Fruit fly (Drosophila melanogaster) whole organism, embryonic: ENCODE data around the gene KdelR.

Source experiments
- Atf-2 ChIP-seq: fragments of 200-800 bp; sonication (Bioruptor generic); optimal IDR thresholded peaks from 2 replicates; lab custom pipeline; 2016; ENCODE audit warnings: missing biosample characterization, missing genetic modification characterization
- CG12236 ChIP-seq: fragments of 200-800 bp; sonication (Bioruptor generic); optimal IDR thresholded peaks from 2 replicates; lab custom pipeline; 2016; ENCODE audit warnings: missing biosample characterization, missing genetic modification characterization
- CG15479 ChIP-seq: fragments of 200-800 bp; sonication (Bioruptor generic); optimal IDR thresholded peaks from 3 replicates; lab custom pipeline; 2019; ENCODE audit warnings: missing biosample characterization, mild to moderate bottlenecking, missing genetic modification characterization, moderate library complexity
- CG16779 ChIP-seq: fragments of 200-800 bp; sonication (Bioruptor generic); IDR thresholded peaks from 2 replicates; pipeline ENCODE4 v1.3.6; 2022; ENCODE audit warnings: missing biosample characterization, missing genetic modification characterization
- CG16815 ChIP-seq: fragments of 200-800 bp; sonication (Bioruptor generic); optimal IDR thresholded peaks from 3 replicates; lab custom pipeline; 2017; ENCODE audit warnings: missing biosample characterization, mild to moderate bottlenecking, missing genetic modification characterization
- CG16863 ChIP-seq: fragments of 200-800 bp; sonication (Bioruptor generic); optimal IDR thresholded peaks from 3 replicates; lab custom pipeline; 2016; ENCODE audit warnings: missing biosample characterization, missing genetic modification characterization
- CG17829 ChIP-seq: fragments of 200-800 bp; optimal IDR thresholded peaks from 2 replicates; lab custom pipeline; 2019; ENCODE audit warnings: missing biosample characterization, mild to moderate bottlenecking, missing genetic modification characterization, moderate library complexity
- CG17912 ChIP-seq: fragments of 200-800 bp; sonication (Bioruptor generic); optimal IDR thresholded peaks from 2 replicates; lab custom pipeline; 2018; ENCODE audit warnings: missing biosample characterization, mild to moderate bottlenecking, missing genetic modification characterization
- CG1832 ChIP-seq: fragments of 200-800 bp; sonication (Bioruptor generic); optimal IDR thresholded peaks from 2 replicates; lab custom pipeline; 2017; ENCODE audit warnings: missing biosample characterization, mild to moderate bottlenecking, missing genetic modification characterization, inconsistent platforms
- CG2199 ChIP-seq: fragments of 200-800 bp; sonication (Bioruptor generic); IDR thresholded peaks from 3 replicates; pipeline ENCODE4 v1.3.6; 2022; ENCODE audit warnings: missing biosample characterization, missing genetic modification characterization
- CG34376 ChIP-seq: fragments of 200-800 bp; sonication (Bioruptor generic); optimal IDR thresholded peaks from 2 replicates; lab custom pipeline; 2018; ENCODE audit warnings: missing biosample characterization, mild to moderate bottlenecking, missing genetic modification characterization
- CG8281 ChIP-seq: fragments of 200-800 bp; sonication (Bioruptor generic); optimal IDR thresholded peaks from 2 replicates; lab custom pipeline; 2018; ENCODE audit warnings: missing biosample characterization, mild to moderate bottlenecking, missing genetic modification characterization, moderate library complexity
- Chrac-16 ChIP-seq: fragments of 200-800 bp; sonication (Bioruptor generic); optimal IDR thresholded peaks from 3 replicates; lab custom pipeline; 2016; ENCODE audit warnings: missing biosample characterization, missing genetic modification characterization
- GATAe ChIP-seq: fragments of 200-800 bp; sonication (Bioruptor generic); conservative IDR thresholded peaks from 2 replicates; pipeline ENCODE4 v1.3.6; 2022; ENCODE audit warnings: missing biosample characterization, missing genetic modification characterization
- HLH54F ChIP-seq: fragments of 200-800 bp; sonication (Bioruptor generic); optimal IDR thresholded peaks from 3 replicates; lab custom pipeline; 2016; ENCODE audit warnings: missing biosample characterization, missing genetic modification characterization
- Hr39 ChIP-seq: fragments of >200 bp; optimal IDR thresholded peaks from 2 replicates; lab custom pipeline; 2017
- Jarid2 ChIP-seq: fragments of 200-800 bp; sonication (Bioruptor generic); optimal IDR thresholded peaks from 3 replicates; lab custom pipeline; 2017; ENCODE audit warnings: mild to moderate bottlenecking, missing biosample characterization, missing genetic modification reagents, missing genetic modification characterization
- NFAT ChIP-seq: fragments of 200-800 bp; sonication (Bioruptor generic); IDR thresholded peaks from 2 replicates; pipeline ENCODE4 v1.3.6; 2022; ENCODE audit warnings: missing biosample characterization, missing genetic modification characterization
- Stat92E ChIP-seq, 3 experiments: fragments of >200 bp in 2 of 3; fragments of 200-800 bp in 1 of 3; sonication (Bioruptor generic) in 1 of 3; optimal IDR thresholded peaks; 2 replicates each; lab custom pipeline; 2017 to 2019; ENCODE audit warnings: missing biosample characterization in 3 of 3, missing genetic modification characterization in 3 of 3, mild to moderate bottlenecking in 1 of 3, moderate library complexity in 1 of 3
- Taf1 ChIP-seq: fragments of 200-800 bp; sonication (Bioruptor generic); IDR thresholded peaks from 2 replicates; pipeline ENCODE4 v1.3.6; 2022; ENCODE audit warnings: missing biosample characterization, missing genetic modification characterization
- cad ChIP-seq: fragments of >200 bp; optimal IDR thresholded peaks from 2 replicates; lab custom pipeline; 2017; ENCODE audit warnings: missing biosample characterization, missing genetic modification characterization
- cg ChIP-seq: fragments of 200-800 bp; sonication (Bioruptor generic); optimal IDR thresholded peaks from 3 replicates; lab custom pipeline; 2019; ENCODE audit warnings: missing biosample characterization, mild to moderate bottlenecking, missing genetic modification characterization, moderate library complexity
- croc ChIP-seq: fragments of 200-800 bp; sonication (Bioruptor generic); conservative IDR thresholded peaks from 3 replicates; pipeline ENCODE4 v1.3.6; 2022; ENCODE audit warnings: missing biosample characterization, missing genetic modification characterization
- exex ChIP-seq: fragments of 200-800 bp; sonication (Bioruptor generic); optimal IDR thresholded peaks from 4 replicates; lab custom pipeline; 2018; ENCODE audit warnings: missing biosample characterization, mild to moderate bottlenecking, missing genetic modification characterization, moderate library complexity
- fd102C ChIP-seq: fragments of 200-800 bp; sonication (Bioruptor generic); optimal IDR thresholded peaks from 2 replicates; lab custom pipeline; 2018; ENCODE audit warnings: missing biosample characterization, mild to moderate bottlenecking, missing genetic modification characterization, moderate library complexity
- ken ChIP-seq: fragments of 200-800 bp; sonication (Bioruptor generic); IDR thresholded peaks from 3 replicates; pipeline ENCODE4 v1.3.6; 2022; ENCODE audit warnings: missing biosample characterization, missing genetic modification characterization
- klu ChIP-seq: fragments of 200-800 bp; sonication (Bioruptor generic); IDR thresholded peaks from 2 replicates; pipeline ENCODE4 v1.3.6; 2022; ENCODE audit warnings: missing biosample characterization, missing genetic modification characterization
- otp ChIP-seq: fragments of 200-800 bp; sonication (Bioruptor generic); IDR thresholded peaks from 3 replicates; pipeline ENCODE4, ENCODE4 v1.3.6; 2022; ENCODE audit warnings: missing biosample characterization, missing genetic modification characterization
- ranshi ChIP-seq: fragments of 200-800 bp; sonication (Bioruptor generic); IDR thresholded peaks from 2 replicates; pipeline ENCODE4 v1.3.6; 2022; ENCODE audit warnings: missing biosample characterization, missing genetic modification characterization
- repo ChIP-seq: fragments of 200-800 bp; sonication (Bioruptor generic); optimal IDR thresholded peaks from 2 replicates; lab custom pipeline; 2016; ENCODE audit warnings: missing biosample characterization, missing genetic modification characterization
- sens-2 ChIP-seq: fragments of 200-800 bp; sonication (Bioruptor generic); IDR thresholded peaks from 2 replicates; pipeline ENCODE4 v1.3.6; 2022; ENCODE audit warnings: missing biosample characterization, missing genetic modification characterization
- sob ChIP-seq: fragments of 200-800 bp; sonication (Bioruptor generic); IDR thresholded peaks from 2 replicates; pipeline ENCODE4 v1.3.6; 2022; ENCODE audit warnings: missing biosample characterization, missing genetic modification characterization
- sug ChIP-seq: fragments of 200-800 bp; optimal IDR thresholded peaks from 2 replicates; lab custom pipeline; 2019; ENCODE audit warnings: missing biosample characterization, mild to moderate bottlenecking, missing genetic modification characterization, moderate library complexity
- z ChIP-seq: fragments of 200-800 bp; sonication (Bioruptor generic); IDR thresholded peaks from 3 replicates; pipeline ENCODE4 v1.3.6; 2022; ENCODE audit warnings: missing biosample characterization, missing genetic modification characterization
- zen2 ChIP-seq: fragments of 200-800 bp; sonication (Bioruptor generic); IDR thresholded peaks from 3 replicates; pipeline ENCODE4 v1.3.6; 2022; ENCODE audit warnings: missing biosample characterization, missing genetic modification characterization; ENCODE audit not compliant: partially characterized antibody
- zf30C ChIP-seq: fragments of 200-800 bp; sonication (Bioruptor generic); optimal IDR thresholded peaks from 3 replicates; lab custom pipeline; 2018; ENCODE audit warnings: missing biosample characterization, mild to moderate bottlenecking, missing genetic modification characterization

Gene KdelR

DNA sequence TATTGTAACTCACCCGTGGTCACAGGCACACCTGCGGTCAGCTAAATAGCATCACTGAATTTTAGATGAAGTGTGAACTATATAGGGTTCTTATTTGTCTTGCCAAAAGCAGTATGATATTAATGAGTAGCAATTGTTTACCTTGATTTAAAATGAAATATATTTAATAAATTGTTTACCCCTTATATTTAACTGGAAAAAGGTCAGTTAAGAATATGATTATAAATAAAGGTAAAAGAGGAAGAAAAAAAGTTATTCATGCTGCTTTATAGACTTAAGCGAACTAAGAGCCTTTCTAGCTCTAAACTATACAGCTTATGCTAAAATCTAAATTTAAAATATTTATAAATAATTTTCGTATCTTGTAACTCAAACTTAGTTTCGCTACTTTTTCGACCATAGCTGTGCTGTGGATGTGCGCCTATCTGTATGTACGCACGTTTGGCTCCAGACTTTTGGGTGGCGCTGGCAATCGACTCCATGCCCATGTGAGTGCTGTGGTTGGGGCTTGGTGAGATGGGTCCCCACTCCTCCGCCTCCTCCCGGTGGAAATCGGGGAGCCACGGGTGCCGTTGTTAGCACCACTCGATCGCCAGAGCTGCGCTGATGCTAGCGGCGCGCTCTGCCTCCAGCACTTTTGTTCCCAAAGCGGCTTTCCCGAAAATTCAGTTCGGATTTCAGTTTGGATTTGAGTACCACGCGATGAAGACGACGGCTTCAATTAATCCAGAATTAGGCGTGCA, 15.5 kb downstream of the KdelR start, which contains the start of gene loh (continued):
- TF ChIP-seq sob (GFP tag; lab: Robert Waterston, UW) (0 out of 2 replicates have a peak, but pooled peaks have one; percentile 5), croc (GFP tag; lab: Robert Waterston, UW) (peak; percentile 33; the same call in 2 of the 3 replicates)

DNA sequence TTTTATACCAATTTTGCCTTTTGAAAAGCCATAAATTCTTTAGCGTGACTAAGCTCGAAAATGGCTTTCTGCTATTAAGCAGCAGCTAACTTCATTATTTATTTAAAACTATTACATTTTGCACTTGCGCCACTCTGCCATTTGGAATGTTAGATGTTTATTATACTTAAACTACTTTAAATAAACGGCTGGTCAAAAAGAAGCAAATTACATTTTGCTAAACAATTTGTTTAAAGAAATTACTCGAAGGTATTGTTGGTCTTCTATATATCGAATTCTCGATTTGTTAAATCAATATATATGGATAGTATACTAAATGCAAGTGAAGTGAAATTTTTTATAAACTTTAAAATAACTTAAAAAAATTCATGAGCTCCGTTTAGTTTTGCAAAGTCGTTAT, 25.6 kb downstream of the KdelR start, which contains the start of gene ppk10:
TSS of gene ppk10 (minus strand) at position 101 of the 400 bp plus-strand sequence.
- no peak for TF ChIP-seq CG16863 (GFP tag; lab: Kevin White, UChicago)
- no peak for TF ChIP-seq Taf1 (GFP tag; lab: Robert Waterston, UW)
- no peak for TF ChIP-seq CG17912 (GFP tag; lab: Kevin White, UChicago)
- TF ChIP-seq Hr39, result no peak
- no peak for TF ChIP-seq cg (GFP tag; lab: Kevin White, UChicago)

DNA sequence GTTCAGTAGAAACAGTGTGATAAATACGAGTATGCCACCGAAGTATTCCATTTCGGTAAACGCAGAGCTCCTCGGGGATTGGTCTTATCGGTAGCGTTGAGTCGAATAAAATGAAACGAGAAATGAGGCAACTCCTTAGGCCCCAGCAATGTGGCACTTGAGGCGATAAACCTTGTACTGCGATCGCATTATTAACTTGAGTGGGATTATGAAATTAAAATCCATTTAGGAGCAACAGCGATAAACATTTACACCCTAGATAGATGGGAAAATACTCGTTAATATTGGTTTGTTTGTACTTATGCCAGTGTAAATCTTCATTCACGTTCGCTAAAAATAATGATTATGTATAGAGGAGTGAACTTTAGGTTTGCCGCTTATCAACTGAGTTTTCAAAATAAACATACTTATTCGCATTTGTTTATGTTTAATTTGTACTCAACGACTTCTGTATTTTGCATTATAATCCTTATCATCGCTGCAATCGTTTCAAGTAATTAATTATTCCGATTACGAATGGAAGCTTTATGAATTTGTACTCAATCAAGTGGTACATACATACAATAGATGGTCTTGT, 29.3 kb downstream of the KdelR start:
- peak; percentile 80 for TF ChIP-seq exex (tag; lab: Kevin White, UChicago)
- no peak for TF ChIP-seq HLH54F (GFP tag; lab: Kevin White, UChicago)
- TF ChIP-seq CG2199 (GFP tag; lab: Robert Waterston, UW), result 0 out of 3 replicates have a peak, but pooled peaks have one; percentile 56
- peak; percentile 75 for TF ChIP-seq sug (tag; lab: Kevin White, UChicago)

DNA sequence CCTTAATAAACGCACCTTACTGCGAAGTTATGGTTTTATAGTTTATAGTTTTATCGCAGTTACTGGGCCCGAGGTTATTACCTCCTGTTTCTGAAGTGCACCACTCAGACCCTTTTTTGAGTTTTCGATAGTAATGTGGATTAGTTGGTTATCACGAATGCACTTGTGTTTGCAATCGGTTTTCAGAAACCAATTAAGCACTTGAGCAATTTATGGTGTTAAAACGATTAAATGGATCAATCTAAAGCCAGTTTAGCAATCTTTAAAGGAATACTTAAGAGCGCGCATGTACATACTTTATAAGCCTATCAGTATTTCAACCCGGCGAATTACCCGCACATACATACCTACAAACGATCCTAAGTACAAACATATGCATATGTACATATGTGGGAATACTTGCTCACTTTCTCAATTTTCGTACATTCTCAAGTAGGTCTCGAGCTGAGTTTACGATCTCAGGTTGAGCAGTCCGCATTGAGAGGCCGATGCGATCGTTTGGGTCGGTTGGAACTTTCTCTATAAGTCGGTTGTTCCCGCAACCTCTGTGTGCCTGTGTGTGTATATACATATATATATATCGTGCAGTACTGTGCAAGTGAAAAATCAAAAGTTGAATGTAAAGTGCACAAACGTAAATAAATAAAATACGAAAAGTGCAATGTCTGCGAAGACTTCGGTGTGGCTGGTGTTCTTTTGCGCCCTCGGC, 30.7 kb downstream of the KdelR start, which contains the start of the genes LManI and LManII:
TSS of gene LManI (minus strand) at position 51 of the 709 bp plus-strand sequence.
TSS of gene LManII (plus strand) at position 468 of the 709 bp plus-strand sequence.
- TF ChIP-seq otp (no peak), ranshi (no peak), CG34376 (GFP tag; lab: Kevin White, UChicago) (peak; percentile 9), fd102C (no peak), Chrac-16 (GFP tag; lab: Kevin White, UChicago) (no peak), cad (GFP tag; lab: Kevin White, UChicago) (peak; percentile 16), Atf-2 (GFP tag; lab: Kevin White, UChicago) (no peak), GATAe (no peak), sens-2 (GFP tag; lab: Robert Waterston, UW) (no peak), cg (GFP tag; lab: Kevin White, UChicago) (peak; percentile 55), repo (GFP tag; lab: Kevin White, UChicago) (no peak), zf30C (GFP tag; lab: Kevin White, UChicago) (no peak), CG8281 (tag; lab: Kevin White, UChicago) (no peak), CG12236 (no peak), CG17829 (tag; lab: Kevin White, UChicago) (peak; percentile 80), CG1832 (GFP tag; lab: Kevin White, UChicago) (no peak), CG16815 (GFP tag; lab: Kevin White, UChicago) (no peak), klu (GFP tag; lab: Robert Waterston, UW) (no peak), CG15479 (GFP tag; lab: Kevin White, UChicago) (peak; percentile 47), CG16779 (GFP tag; lab: Robert Waterston, UW) (no peak), Stat92E (GFP tag; optimal IDR thresholded peaks at IDR 0.05; lab: Kevin White, UChicago) (peak in 1 of 3 experiments; percentile 19), ken (no peak), exex (tag; lab: Kevin White, UChicago) (peak; percentile 68), zen2 (GFP tag; lab: Robert Waterston, UW) (no peak), z (GFP tag; lab: Robert Waterston, UW) (0 out of 3 replicates have a peak, but pooled peaks have one; percentile 54), NFAT (GFP tag; lab: Robert Waterston, UW) (no peak), Jarid2 (GFP tag; lab: Kevin White, UChicago) (peak; percentile 74)
